Worm (Caenorhabditis elegans) whole organism, L3 larva: ENCODE data around the gene F09G2.8.

Experiments used
- ZK546.5 ChIP-seq: sonication (generic microtip); optimal IDR thresholded peaks from 2 replicates; lab custom pipeline; 2017; ENCODE audit warnings: missing biosample characterization, missing genetic modification characterization
- ama-1 ChIP-seq: fragments of 150-350 bp; optimal IDR thresholded peaks from 2 replicates; lab custom pipeline; 2018
- ceh-16 ChIP-seq: sonication (generic microtip); optimal IDR thresholded peaks from 2 replicates; lab custom pipeline; 2017; ENCODE audit warnings: missing biosample characterization, missing genetic modification characterization
- ceh-28 ChIP-seq: fragments of 150-350 bp; optimal IDR thresholded peaks from 2 replicates; lab custom pipeline; 2014; ENCODE audit warnings: missing biosample characterization, missing genetic modification reagents, missing genetic modification characterization
- ceh-82 ChIP-seq: fragments of 150-350 bp; optimal IDR thresholded peaks from 2 replicates; lab custom pipeline; 2014; ENCODE audit warnings: missing biosample characterization, missing genetic modification characterization
- ceh-9 ChIP-seq: sonication (generic microtip); optimal IDR thresholded peaks from 2 replicates; lab custom pipeline; 2018; ENCODE audit warnings: missing biosample characterization, missing genetic modification characterization
- daf-12 ChIP-seq: fragments of 150-350 bp; optimal IDR thresholded peaks from 2 replicates; lab custom pipeline; 2014; ENCODE audit warnings: missing biosample characterization, missing genetic modification reagents, missing genetic modification characterization
- egl-27 ChIP-seq: sonication (generic microtip); optimal IDR thresholded peaks from 4 replicates; lab custom pipeline; 2017; ENCODE audit warnings: missing biosample characterization, missing genetic modification reagents, missing genetic modification characterization
- egl-5 ChIP-seq: fragments of 150-350 bp; optimal IDR thresholded peaks from 2 replicates; lab custom pipeline; 2017; ENCODE audit warnings: missing biosample characterization, missing genetic modification reagents, missing genetic modification characterization, inconsistent platforms
- elt-2 ChIP-seq: sonication (generic microtip); optimal IDR thresholded peaks from 2 replicates; lab custom pipeline; 2016; ENCODE audit warnings: missing genetic modification reagents, mild to moderate bottlenecking, missing genetic modification characterization, missing compliant biosample characterization
- elt-3 ChIP-seq, 3 experiments: fragments of 150-350 bp in 1 of 3; sonication (generic microtip) in 2 of 3; optimal IDR thresholded peaks; 2 replicates in 2 of 3; 4 replicates in 1 of 3; lab custom pipeline; 2014 to 2017; ENCODE audit warnings: missing biosample characterization in 3 of 3, missing genetic modification characterization in 3 of 3
- eor-1 ChIP-seq, 2 experiments: fragments of 150-350 bp; optimal IDR thresholded peaks; 2 replicates each; lab custom pipeline; 2014 to 2018; ENCODE audit warnings: missing biosample characterization in 2 of 2, missing genetic modification characterization in 2 of 2
- fkh-2 ChIP-seq: fragments of 150-350 bp; optimal IDR thresholded peaks from 2 replicates; lab custom pipeline; 2014; ENCODE audit warnings: missing biosample characterization, missing genetic modification reagents, missing genetic modification characterization
- jun-1 ChIP-seq: fragments of 150-350 bp; optimal IDR thresholded peaks from 2 replicates; lab custom pipeline; 2014; ENCODE audit warnings: missing biosample characterization, missing genetic modification reagents, missing genetic modification characterization
- lin-15B ChIP-seq: fragments of 150-350 bp; optimal IDR thresholded peaks from 2 replicates; lab custom pipeline; 2014; ENCODE audit warnings: missing biosample characterization, missing genetic modification characterization
- lin-39 ChIP-seq: fragments of 150-350 bp; optimal IDR thresholded peaks from 2 replicates; lab custom pipeline; 2018; ENCODE audit warnings: missing biosample characterization, missing genetic modification reagents, missing genetic modification characterization
- lsy-12 ChIP-seq: sonication (generic microtip); optimal IDR thresholded peaks from 2 replicates; lab custom pipeline; 2016; ENCODE audit warnings: mild to moderate bottlenecking, missing genetic modification characterization, missing compliant biosample characterization
- mdl-1 ChIP-seq: fragments of 150-350 bp; optimal IDR thresholded peaks from 2 replicates; lab custom pipeline; 2014; ENCODE audit warnings: missing biosample characterization, missing genetic modification characterization
- nfya-1 ChIP-seq: sonication (generic microtip); optimal IDR thresholded peaks from 2 replicates; lab custom pipeline; 2017; ENCODE audit warnings: missing genetic modification characterization, mild to moderate bottlenecking, missing compliant biosample characterization, antibody characterized with exemption, moderate library complexity; ENCODE audit not compliant: insufficient read depth
- nhr-11 ChIP-seq: fragments of 150-350 bp; optimal IDR thresholded peaks from 2 replicates; lab custom pipeline; 2014; ENCODE audit warnings: missing biosample characterization, missing genetic modification characterization
- nhr-23 ChIP-seq: fragments of 150-350 bp; optimal IDR thresholded peaks from 2 replicates; lab custom pipeline; 2014; ENCODE audit warnings: missing biosample characterization, missing genetic modification reagents, missing genetic modification characterization
- nhr-28 ChIP-seq: fragments of 150-350 bp; optimal IDR thresholded peaks from 2 replicates; lab custom pipeline; 2014; ENCODE audit warnings: missing biosample characterization, missing genetic modification characterization
- nhr-43 ChIP-seq: sonication (generic microtip); optimal IDR thresholded peaks from 2 replicates; lab custom pipeline; 2016; ENCODE audit warnings: mild to moderate bottlenecking, missing genetic modification characterization, missing compliant biosample characterization; ENCODE audit not compliant: poor library complexity, severe bottlenecking
- nhr-67 ChIP-seq: fragments of 150-350 bp; optimal IDR thresholded peaks from 2 replicates; lab custom pipeline; 2014; ENCODE audit warnings: missing biosample characterization, missing genetic modification characterization
- nhr-76 ChIP-seq: fragments of 150-350 bp; sonication (generic microtip); optimal IDR thresholded peaks from 5 replicates; lab custom pipeline; 2014; ENCODE audit warnings: missing biosample characterization, missing genetic modification characterization
- pha-4 ChIP-seq: fragments of 150-350 bp; optimal IDR thresholded peaks from 2 replicates; lab custom pipeline; 2014; ENCODE audit warnings: missing biosample characterization, missing genetic modification reagents, missing genetic modification characterization
- pqm-1 ChIP-seq: fragments of 150-350 bp; optimal IDR thresholded peaks from 2 replicates; lab custom pipeline; 2017; ENCODE audit warnings: missing biosample characterization, missing genetic modification characterization, inconsistent platforms
- skn-1 ChIP-seq: fragments of 150-350 bp; optimal IDR thresholded peaks from 2 replicates; lab custom pipeline; 2014; ENCODE audit warnings: missing biosample characterization, missing genetic modification characterization
- snpc-4 ChIP-seq: fragments of 150-350 bp; optimal IDR thresholded peaks from 2 replicates; lab custom pipeline; 2014; ENCODE audit warnings: missing biosample characterization, missing genetic modification characterization
- tbx-2 ChIP-seq: sonication (generic microtip); optimal IDR thresholded peaks from 2 replicates; lab custom pipeline; 2016; ENCODE audit warnings: mild to moderate bottlenecking, missing genetic modification characterization, missing compliant biosample characterization
- unc-39 ChIP-seq: sonication (generic microtip); optimal IDR thresholded peaks from 4 replicates; lab custom pipeline; 2017; ENCODE audit warnings: missing biosample characterization, missing genetic modification characterization
- unc-62 ChIP-seq: fragments of 150-350 bp; sonication (generic microtip); optimal IDR thresholded peaks from 4 replicates; lab custom pipeline; 2014; ENCODE audit warnings: missing biosample characterization, missing genetic modification reagents, missing genetic modification characterization
- zag-1 ChIP-seq: fragments of 150-350 bp; optimal IDR thresholded peaks from 2 replicates; lab custom pipeline; 2014; ENCODE audit warnings: missing biosample characterization, missing genetic modification characterization
- ztf-4 ChIP-seq: fragments of 150-350 bp; optimal IDR thresholded peaks from 2 replicates; lab custom pipeline; 2014; ENCODE audit warnings: missing biosample characterization, missing genetic modification characterization

Gene F09G2.8

DNA sequence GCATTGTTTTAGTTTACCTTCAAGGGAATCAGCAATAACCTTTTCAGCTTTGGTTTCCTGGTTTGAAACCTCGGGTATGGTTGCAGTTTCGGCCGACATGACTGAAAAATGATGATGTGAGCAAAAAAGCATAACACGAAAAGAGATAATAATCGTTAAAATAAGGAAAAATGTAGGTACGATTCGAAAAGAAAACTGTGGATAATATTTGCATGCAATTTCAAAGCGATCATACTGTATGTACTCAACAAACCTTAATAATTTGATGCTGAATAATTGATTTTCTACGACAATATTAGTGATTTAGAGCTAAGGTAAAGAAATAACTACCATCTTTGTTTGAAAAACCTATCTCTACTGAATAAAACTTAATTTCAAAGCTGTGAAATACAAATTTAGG, 2.6 kb upstream of the F09G2.8 start, which contains the start of gene attf-2:
attf-2 (minus strand) TSS at position 101 of the 400 bp plus-strand sequence.
- TF ChIP-seq lin-15B (tag; lab: Kevin White, UChicago) (no peak), elt-3 (tag; optimal IDR thresholded peaks at IDR 0.05; lab: Kevin White, UChicago) (no peak), nhr-23 (tag; lab: Kevin White, UChicago) (no peak), daf-12 (no peak), nhr-67 (no peak)

- TF ChIP-seq ama-1 (no peak), ZK546.5 (tag; lab: Kevin White, UChicago) (no peak), jun-1 (tag; lab: Kevin White, UChicago) (no peak), unc-62 (no peak), ceh-82 (no peak), eor-1 (tag; optimal IDR thresholded peaks at IDR 0.05; lab: Kevin White, UChicago) (no peak), pha-4 (tag; lab: Kevin White, UChicago) (no peak), ztf-4 (tag; lab: Kevin White, UChicago) (no peak), mdl-1 (tag; lab: Kevin White, UChicago) (no peak), egl-27 (tag; lab: Kevin White, UChicago) (no peak), zag-1 (tag; lab: Kevin White, UChicago) (no peak), nhr-28 (no peak), ceh-16 (no peak), elt-3 (tag; optimal IDR thresholded peaks at IDR 0.05; lab: Kevin White, UChicago) (no peak), nfya-1 (tag; lab: Kevin White, UChicago) (no peak), egl-5 (tag; lab: Kevin White, UChicago) (no peak), tbx-2 (tag; lab: Kevin White, UChicago) (no peak), elt-2 (tag; lab: Kevin White, UChicago) (no peak), unc-39 (tag; lab: Kevin White, UChicago) (no peak)
- TF ChIP-seq, all 47 proteins: peak for 0
These were observed 1.4 kb upstream of the F09G2.8 start for ce11 chrV:7194818-7195217.

ce11 chrV:7187295-7187694, 6.2 kb downstream of the F09G2.8 start:
- peak; percentile 29 for TF ChIP-seq elt-2 (tag; lab: Kevin White, UChicago)
- TF ChIP-seq nhr-43, result no peak
- no peak for TF ChIP-seq elt-3 (tag; optimal IDR thresholded peaks at IDR 0.05; lab: Kevin White, UChicago)
- no peak for TF ChIP-seq skn-1
- TF ChIP-seq nhr-28, result no peak
- TF ChIP-seq nhr-67, result no peak
- no peak for TF ChIP-seq ceh-16

DNA sequence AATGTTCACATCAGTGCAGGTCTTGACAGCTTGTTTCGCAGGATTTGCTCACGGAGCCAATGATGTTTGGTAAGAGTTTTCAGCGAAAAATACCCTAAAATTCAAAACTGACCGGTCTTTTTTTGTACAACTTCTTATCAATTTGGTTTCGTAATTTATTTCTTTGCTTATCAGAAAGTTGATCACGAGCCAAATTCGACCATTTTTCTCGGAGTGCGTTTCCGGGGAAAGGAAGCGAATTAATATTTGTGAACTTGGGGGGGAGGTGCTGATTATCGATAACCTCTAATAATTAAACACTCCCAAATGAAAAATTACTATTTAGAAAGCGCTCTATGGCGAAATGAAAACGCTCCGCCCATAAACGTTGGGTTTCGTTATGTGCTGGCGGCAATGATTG, 6.9 kb downstream of the F09G2.8 start:
- TF ChIP-seq nfya-1 (tag; lab: Kevin White, UChicago), result no peak
- TF ChIP-seq pqm-1 (tag; lab: Kevin White, UChicago), result peak; percentile 77
- TF ChIP-seq jun-1 (tag; lab: Kevin White, UChicago), result peak; percentile 73
- TF ChIP-seq elt-2 (tag; lab: Kevin White, UChicago), result peak; percentile 82
- TF ChIP-seq, all 47 proteins: peak for 3

DNA sequence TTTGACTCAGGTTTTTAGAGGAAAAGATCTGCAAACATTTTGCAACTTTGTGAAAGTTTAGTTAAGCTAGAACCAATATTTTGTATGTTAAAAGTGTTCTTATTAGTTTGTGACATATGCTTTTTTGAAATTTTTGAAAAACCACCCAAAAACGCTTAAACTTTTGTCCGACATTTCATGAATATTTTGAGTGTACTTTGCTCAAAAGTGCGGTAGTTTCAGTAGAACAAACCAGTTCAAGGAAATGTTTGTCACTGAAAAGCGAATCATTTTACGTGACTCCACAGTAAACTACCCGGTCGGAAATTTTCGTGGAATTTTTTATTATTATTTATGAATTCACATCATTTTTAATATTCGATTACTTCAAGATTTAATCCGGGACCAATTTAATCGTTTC, 8.9 kb downstream of the F09G2.8 start, which contains the start of gene pitr-5:
pitr-5 (plus strand) TSS at position 301 of the 400 bp plus-strand sequence.
- TF ChIP-seq lsy-12 (tag; lab: Kevin White, UChicago), result no peak
- no peak for TF ChIP-seq ceh-28 (tag; lab: Kevin White, UChicago)
- TF ChIP-seq lin-39, result no peak
- no peak for TF ChIP-seq egl-27 (tag; lab: Kevin White, UChicago)
- no peak for TF ChIP-seq ztf-4 (tag; lab: Kevin White, UChicago)
- no peak for TF ChIP-seq nhr-28
- no peak for TF ChIP-seq ceh-9 (tag; lab: Kevin White, UChicago)
- TF ChIP-seq nhr-76 (tag; lab: Kevin White, UChicago), result no peak
- no peak for TF ChIP-seq eor-1 (tag; optimal IDR thresholded peaks at IDR 0.05; lab: Kevin White, UChicago)
- TF ChIP-seq nhr-11 (tag; lab: Kevin White, UChicago), result no peak
- no peak for TF ChIP-seq fkh-2 (tag; lab: Kevin White, UChicago)
- no peak for TF ChIP-seq nhr-23 (tag; lab: Kevin White, UChicago)
- no peak for TF ChIP-seq snpc-4 (tag; lab: Kevin White, UChicago)
